Worm (Caenorhabditis elegans) whole organism, L4 larva: ENCODE measurements around the gene sdha-1.

ENCODE experiments used
- D1046.2 ChIP-seq: fragments of 200-800 bp; sonication (Bioruptor generic); IDR thresholded peaks from 2 replicates; pipeline ENCODE4 v1.3.6; 2022; ENCODE audit warnings: missing genetic modification characterization, missing compliant biosample characterization
- F10B5.3 ChIP-seq: sonication (generic microtip); optimal IDR thresholded peaks from 2 replicates; lab custom pipeline; 2016; ENCODE audit warnings: mild to moderate bottlenecking, missing genetic modification characterization, missing compliant biosample characterization
- F26F4.8 ChIP-seq: fragments of 200-800 bp; sonication (Bioruptor generic); conservative IDR thresholded peaks from 2 replicates; pipeline ENCODE4 v1.3.6; 2022; ENCODE audit warnings: missing genetic modification characterization, missing compliant biosample characterization
- F37D6.2 ChIP-seq: sonication (generic microtip); optimal IDR thresholded peaks from 2 replicates; lab custom pipeline; 2016; ENCODE audit warnings: mild to moderate bottlenecking, missing genetic modification characterization, missing compliant biosample characterization
- F44E2.7 ChIP-seq: fragments of 200-800 bp; sonication (Bioruptor generic); IDR thresholded peaks from 2 replicates; pipeline ENCODE4 v2.1.2; 2022; ENCODE audit warnings: missing genetic modification characterization, missing compliant biosample characterization
- R02D3.7 ChIP-seq: fragments of 150-350 bp; sonication (generic microtip); optimal IDR thresholded peaks from 3 replicates; lab custom pipeline; 2014; ENCODE audit warnings: missing biosample characterization, missing genetic modification characterization
- T20F7.1 ChIP-seq: fragments of 200-800 bp; sonication (Bioruptor generic); optimal IDR thresholded peaks from 2 replicates; lab custom pipeline; 2018; ENCODE audit warnings: mild to moderate bottlenecking, missing genetic modification characterization, missing compliant biosample characterization
- Y48G9A.11 ChIP-seq: fragments of 200-800 bp; sonication (Bioruptor generic); IDR thresholded peaks from 2 replicates; pipeline ENCODE4 v1.3.6; 2022; ENCODE audit warnings: missing genetic modification reagents, missing genetic modification characterization, missing compliant biosample characterization
- ZK337.2 ChIP-seq: fragments of 200-800 bp; sonication (Bioruptor generic); IDR thresholded peaks from 2 replicates; pipeline ENCODE4 v1.3.6; 2022; ENCODE audit warnings: missing genetic modification reagents, missing genetic modification characterization, missing compliant biosample characterization
- aly-2 ChIP-seq: sonication (generic microtip); optimal IDR thresholded peaks from 2 replicates; lab custom pipeline; 2018; ENCODE audit warnings: missing biosample characterization, missing genetic modification characterization
- arid-1 ChIP-seq: fragments of 200-800 bp; sonication (Bioruptor generic); conservative IDR thresholded peaks from 2 replicates; pipeline ENCODE4 v1.3.6; 2022; ENCODE audit warnings: missing genetic modification reagents, missing genetic modification characterization, missing compliant biosample characterization
- ceh-32 ChIP-seq: sonication (generic microtip); optimal IDR thresholded peaks from 2 replicates; lab custom pipeline; 2016; ENCODE audit warnings: mild to moderate bottlenecking, missing genetic modification characterization, missing compliant biosample characterization; ENCODE audit not compliant: poor library complexity
- ceh-62 ChIP-seq: sonication (generic microtip); optimal IDR thresholded peaks from 2 replicates; lab custom pipeline; 2017; ENCODE audit warnings: missing biosample characterization, missing genetic modification characterization
- ces-1 ChIP-seq: fragments of 150-350 bp; sonication (generic microtip); optimal IDR thresholded peaks from 4 replicates; lab custom pipeline; 2014; ENCODE audit warnings: missing biosample characterization, missing genetic modification reagents, missing genetic modification characterization
- cey-2 ChIP-seq: sonication (generic microtip); optimal IDR thresholded peaks from 3 replicates; lab custom pipeline; 2017; ENCODE audit warnings: missing genetic modification characterization, mild to moderate bottlenecking, missing compliant biosample characterization, antibody characterized with exemption, borderline replicate concordance; ENCODE audit not compliant: insufficient read depth
- ctbp-1 ChIP-seq: fragments of 200-800 bp; sonication (Bioruptor generic); IDR thresholded peaks from 2 replicates; pipeline ENCODE4 v1.3.6; 2022; ENCODE audit warnings: missing genetic modification reagents, missing genetic modification characterization, missing compliant biosample characterization
- daf-12 ChIP-seq: fragments of 150-350 bp; optimal IDR thresholded peaks from 2 replicates; lab custom pipeline; 2014; ENCODE audit warnings: missing biosample characterization, missing genetic modification reagents, missing genetic modification characterization
- daf-16 ChIP-seq, 3 experiments: sonication (generic microtip); optimal IDR thresholded peaks; 2 replicates each; lab custom pipeline; 2016 to 2017; ENCODE audit warnings: missing genetic modification characterization in 3 of 3, missing genetic modification reagents in 3 of 3, mild to moderate bottlenecking in 2 of 3, missing compliant biosample characterization in 2 of 3, missing biosample characterization in 1 of 3, moderate library complexity in 1 of 3
- daf-8 ChIP-seq: fragments of 200-800 bp; sonication (Bioruptor generic); IDR thresholded peaks from 2 replicates; pipeline ENCODE4 v1.3.6; 2022; ENCODE audit warnings: missing genetic modification characterization, missing compliant biosample characterization
- dmd-6 ChIP-seq: fragments of 200-800 bp; sonication (Bioruptor generic); IDR thresholded peaks from 2 replicates; pipeline ENCODE4 v1.3.6; 2022; ENCODE audit warnings: missing genetic modification reagents, missing genetic modification characterization, missing compliant biosample characterization
- dmd-8 ChIP-seq: fragments of 200-800 bp; sonication (Bioruptor generic); IDR thresholded peaks from 2 replicates; pipeline ENCODE4 v1.3.6; 2022; ENCODE audit warnings: missing genetic modification characterization, missing compliant biosample characterization
- duxl-1 ChIP-seq: sonication (generic microtip); optimal IDR thresholded peaks from 2 replicates; lab custom pipeline; 2016; ENCODE audit warnings: mild to moderate bottlenecking, missing genetic modification characterization, moderate library complexity, missing compliant biosample characterization; ENCODE audit not compliant: poor library complexity
- egl-43 ChIP-seq: fragments of 200-800 bp; sonication (Bioruptor generic); IDR thresholded peaks from 2 replicates; pipeline ENCODE4 v1.3.6; 2022; ENCODE audit warnings: missing genetic modification reagents, missing genetic modification characterization, missing compliant biosample characterization
- fos-1 ChIP-seq: fragments of 150-350 bp; optimal IDR thresholded peaks from 2 replicates; lab custom pipeline; 2014; ENCODE audit warnings: missing biosample characterization, missing genetic modification characterization
- gei-8 ChIP-seq: fragments of 200-800 bp; sonication (Bioruptor generic); optimal IDR thresholded peaks from 2 replicates; lab custom pipeline; 2018; ENCODE audit warnings: mild to moderate bottlenecking, missing genetic modification characterization, missing compliant biosample characterization
- hmg-1.1 ChIP-seq: fragments of 200-800 bp; sonication (Bioruptor generic); IDR thresholded peaks from 2 replicates; pipeline ENCODE4 v1.3.6; 2022; ENCODE audit warnings: missing genetic modification reagents, missing genetic modification characterization, missing compliant biosample characterization
- jun-1 ChIP-seq: fragments of 150-350 bp; optimal IDR thresholded peaks from 2 replicates; lab custom pipeline; 2014; ENCODE audit warnings: missing biosample characterization, missing genetic modification reagents, missing genetic modification characterization
- lin-15B ChIP-seq: fragments of 150-350 bp; sonication (generic microtip); optimal IDR thresholded peaks from 3 replicates; lab custom pipeline; 2014; ENCODE audit warnings: missing biosample characterization, missing genetic modification characterization
- lin-39 ChIP-seq: fragments of 150-350 bp; optimal IDR thresholded peaks from 2 replicates; lab custom pipeline; 2014; ENCODE audit warnings: missing biosample characterization, missing genetic modification reagents, missing genetic modification characterization
- madf-9 ChIP-seq: fragments of 200-800 bp; sonication (Bioruptor generic); conservative IDR thresholded peaks from 2 replicates; pipeline ENCODE4 v1.3.6; 2022; ENCODE audit warnings: missing genetic modification reagents, missing genetic modification characterization, missing compliant biosample characterization
- mes-2 ChIP-seq: sonication (generic microtip); optimal IDR thresholded peaks from 2 replicates; lab custom pipeline; 2016; ENCODE audit warnings: missing genotype, mild to moderate bottlenecking, missing genetic modification characterization, missing compliant biosample characterization; ENCODE audit not compliant: poor library complexity, severe bottlenecking
- mxl-3 ChIP-seq: fragments of 200-800 bp; sonication (Bioruptor generic); optimal IDR thresholded peaks from 2 replicates; lab custom pipeline; 2018; ENCODE audit warnings: mild to moderate bottlenecking, missing genetic modification characterization, missing compliant biosample characterization
- nhr-102 ChIP-seq: sonication (generic microtip); optimal IDR thresholded peaks from 2 replicates; lab custom pipeline; 2016; ENCODE audit warnings: mild to moderate bottlenecking, missing genetic modification characterization, moderate library complexity, missing compliant biosample characterization
- nhr-111 ChIP-seq: fragments of 200-800 bp; sonication (Bioruptor generic); optimal IDR thresholded peaks from 2 replicates; lab custom pipeline; 2018; ENCODE audit warnings: mild to moderate bottlenecking, missing genetic modification characterization, missing compliant biosample characterization
- nhr-25 ChIP-seq: sonication (generic microtip); optimal IDR thresholded peaks from 2 replicates; lab custom pipeline; 2017; ENCODE audit warnings: missing genetic modification characterization, mild to moderate bottlenecking, missing compliant biosample characterization, antibody characterized with exemption, moderate library complexity, borderline replicate concordance; ENCODE audit not compliant: insufficient read depth
- nhr-28 ChIP-seq: fragments of 150-350 bp; optimal IDR thresholded peaks from 2 replicates; lab custom pipeline; 2014; ENCODE audit warnings: missing biosample characterization, missing genetic modification characterization
- nhr-42 ChIP-seq: fragments of 200-800 bp; sonication (Bioruptor generic); IDR thresholded peaks from 2 replicates; pipeline ENCODE4 v1.3.6; 2022; ENCODE audit warnings: missing genetic modification characterization, missing compliant biosample characterization
- nhr-76 ChIP-seq: fragments of 150-350 bp; optimal IDR thresholded peaks from 2 replicates; lab custom pipeline; 2014; ENCODE audit warnings: missing biosample characterization, missing genetic modification characterization
- pha-4 ChIP-seq, 2 experiments: fragments of 150-350 bp in 1 of 2; fragments of 200-800 bp in 1 of 2; sonication (Bioruptor generic) in 1 of 2; IDR thresholded peaks in 1 of 2; optimal IDR thresholded peaks in 1 of 2; 2 replicates each; pipeline versions ENCODE4 v1.3.6 to Lab custom; 2014 to 2022; ENCODE audit warnings: missing genetic modification characterization in 2 of 2, missing genetic modification reagents in 2 of 2, missing biosample characterization in 1 of 2, missing compliant biosample characterization in 1 of 2
- rbr-2 ChIP-seq: sonication (generic microtip); optimal IDR thresholded peaks from 2 replicates; lab custom pipeline; 2016; ENCODE audit warnings: missing genotype, missing genetic modification characterization, missing compliant biosample characterization
- sdz-12 ChIP-seq: fragments of 200-800 bp; sonication (Bioruptor generic); optimal IDR thresholded peaks from 2 replicates; lab custom pipeline; 2018; ENCODE audit warnings: mild to moderate bottlenecking, missing genetic modification characterization, missing compliant biosample characterization
- snpc-4 ChIP-seq: fragments of 150-350 bp; optimal IDR thresholded peaks from 2 replicates; lab custom pipeline; 2014; ENCODE audit warnings: missing biosample characterization, missing genetic modification characterization
- spr-1 ChIP-seq: sonication (generic microtip); optimal IDR thresholded peaks from 2 replicates; lab custom pipeline; 2016; ENCODE audit warnings: mild to moderate bottlenecking, missing genetic modification characterization, missing compliant biosample characterization
- tra-1 ChIP-seq: fragments of 200-800 bp; sonication (Bioruptor generic); IDR thresholded peaks from 2 replicates; pipeline ENCODE4 v1.3.6; 2022; ENCODE audit warnings: missing genetic modification reagents, missing genetic modification characterization, missing compliant biosample characterization
- unc-130 ChIP-seq: sonication (generic microtip); optimal IDR thresholded peaks from 2 replicates; lab custom pipeline; 2016; ENCODE audit warnings: missing genetic modification reagents, missing genetic modification characterization, missing compliant biosample characterization
- vab-7 ChIP-seq: fragments of 200-800 bp; sonication (Bioruptor generic); IDR thresholded peaks from 2 replicates; pipeline ENCODE4 v1.3.6; 2022; ENCODE audit warnings: missing genetic modification reagents, missing genetic modification characterization, missing compliant biosample characterization
- zag-1 ChIP-seq: fragments of 150-350 bp; optimal IDR thresholded peaks from 2 replicates; lab custom pipeline; 2014; ENCODE audit warnings: missing biosample characterization, missing genetic modification characterization
- zfp-2 ChIP-seq: sonication (generic microtip); optimal IDR thresholded peaks from 2 replicates; lab custom pipeline; 2016; ENCODE audit warnings: mild to moderate bottlenecking, missing genetic modification characterization, missing compliant biosample characterization
- zip-11 ChIP-seq: fragments of 200-800 bp; sonication (Bioruptor generic); IDR thresholded peaks from 2 replicates; pipeline ENCODE4 v1.3.6; 2022; ENCODE audit warnings: missing genetic modification characterization, missing compliant biosample characterization

The sdha-1 gene

ce11 chrX:8551687-8552327, 6.0 kb upstream of the sdha-1 start, which contains the start of gene dhhc-14 (continued):
- no peak for TF ChIP-seq cey-2 (tag; lab: Kevin White, UChicago)
- TF ChIP-seq nhr-102, result no peak
- TF ChIP-seq T20F7.1 (GFP tag; lab: Kevin White, UChicago), result no peak
- TF ChIP-seq nhr-42 (GFP tag; lab: Robert Waterston, UW), result no peak
- no peak for TF ChIP-seq ceh-62
- no peak for TF ChIP-seq zag-1 (tag; lab: Kevin White, UChicago)
- TF ChIP-seq nhr-28 (tag; lab: Kevin White, UChicago), result peak; percentile 18
- TF ChIP-seq dmd-8 (GFP tag; lab: Robert Waterston, UW), result no peak
- no peak for TF ChIP-seq ZK337.2 (GFP tag; lab: Robert Waterston, UW)
- peak; percentile 46; the same call in 1 of the 2 replicates for TF ChIP-seq madf-9 (GFP tag; lab: Robert Waterston, UW)
- no peak for TF ChIP-seq fos-1 (tag; lab: Kevin White, UChicago)
- no peak for TF ChIP-seq daf-8
- TF ChIP-seq aly-2 (tag; lab: Kevin White, UChicago), result no peak
- no peak for TF ChIP-seq sdz-12 (GFP tag; lab: Kevin White, UChicago)
- TF ChIP-seq F44E2.7 (GFP tag; lab: Robert Waterston, UW), result no peak
- TF ChIP-seq nhr-111 (GFP tag; lab: Kevin White, UChicago), result no peak
- TF ChIP-seq daf-12 (tag; lab: Kevin White, UChicago), result no peak
- TF ChIP-seq hmg-1.1 (GFP tag; lab: Robert Waterston, UW), result peak; percentile 63
- peak; percentile 58 for TF ChIP-seq mes-2 (tag; lab: Kevin White, UChicago)
- TF ChIP-seq unc-130 (GFP tag; lab: Kevin White, UChicago), result no peak
- TF ChIP-seq daf-16 (GFP tag; optimal IDR thresholded peaks at IDR 0.05; lab: Kevin White, UChicago), result no peak
- TF ChIP-seq daf-16 (tag; optimal IDR thresholded peaks at IDR 0.05; lab: Kevin White, UChicago), result no peak
- TF ChIP-seq dmd-6, result no peak
- TF ChIP-seq ces-1 (GFP tag; lab: Kevin White, UChicago), result peak; percentile 12
- no peak for TF ChIP-seq nhr-25 (tag; lab: Kevin White, UChicago)
- no peak for TF ChIP-seq tra-1 (GFP tag; lab: Robert Waterston, UW)
- TF ChIP-seq duxl-1, result no peak
- TF ChIP-seq gei-8 (GFP tag; lab: Kevin White, UChicago), result no peak
- no peak for TF ChIP-seq F26F4.8 (GFP tag; lab: Robert Waterston, UW)
- TF ChIP-seq D1046.2 (GFP tag; lab: Robert Waterston, UW), result no peak
- no peak for TF ChIP-seq spr-1 (tag; lab: Kevin White, UChicago)
- no peak for TF ChIP-seq egl-43 (GFP tag; lab: Robert Waterston, UW)
- peak; percentile 57 for TF ChIP-seq rbr-2 (tag; lab: Kevin White, UChicago)
- TF ChIP-seq F10B5.3 (tag; lab: Kevin White, UChicago), result no peak
- no peak for TF ChIP-seq ceh-32 (tag; lab: Kevin White, UChicago)
- no peak for TF ChIP-seq nhr-76 (tag; lab: Kevin White, UChicago)
- no peak for TF ChIP-seq lin-39 (tag; lab: Kevin White, UChicago)
- no peak for TF ChIP-seq snpc-4 (tag; lab: Kevin White, UChicago)
- no peak for TF ChIP-seq R02D3.7 (tag; lab: Kevin White, UChicago)
- TF ChIP-seq F37D6.2 (tag; lab: Kevin White, UChicago), result peak; percentile 5
- no peak for TF ChIP-seq pha-4 (GFP tag; IDR thresholded peaks at IDR 0.05; lab: Robert Waterston, UW)
- TF ChIP-seq pha-4 (tag; optimal IDR thresholded peaks at IDR 0.05; lab: Kevin White, UChicago), result no peak
- no peak for TF ChIP-seq zip-11 (GFP tag; lab: Robert Waterston, UW)
- no peak for TF ChIP-seq ctbp-1 (GFP tag; lab: Robert Waterston, UW)
- TF ChIP-seq vab-7, result no peak
- TF ChIP-seq lin-15B (tag; lab: Kevin White, UChicago), result no peak
- no peak for TF ChIP-seq arid-1 (GFP tag; lab: Robert Waterston, UW)
- no peak for TF ChIP-seq jun-1
- no peak for TF ChIP-seq mxl-3 (GFP tag; lab: Kevin White, UChicago)
- TF ChIP-seq Y48G9A.11 (GFP tag; lab: Robert Waterston, UW), result no peak
- TF ChIP-seq zfp-2, result no peak
